Worm (Caenorhabditis elegans) whole organism, late embryonic: ENCODE data around the gene W10G11.3.

Source experiments
- ama-1 ChIP-seq: fragments of 150-350 bp; optimal IDR thresholded peaks from 2 replicates; lab custom pipeline; 2014
- ceh-14 ChIP-seq: sonication (generic microtip); optimal IDR thresholded peaks from 2 replicates; lab custom pipeline; 2016; ENCODE audit warnings: missing genotype, missing genetic modification characterization, missing compliant biosample characterization
- ceh-48 ChIP-seq: sonication (generic microtip); optimal IDR thresholded peaks from 2 replicates; lab custom pipeline; 2016; ENCODE audit warnings: missing genetic modification characterization, inconsistent platforms, missing compliant biosample characterization
- elt-2 ChIP-seq: sonication (generic microtip); optimal IDR thresholded peaks from 2 replicates; lab custom pipeline; 2016; ENCODE audit warnings: missing genetic modification reagents, missing genetic modification characterization, missing compliant biosample characterization
- nhr-232 ChIP-seq: sonication (generic microtip); optimal IDR thresholded peaks from 2 replicates; lab custom pipeline; 2016; ENCODE audit warnings: missing genetic modification characterization, missing compliant biosample characterization
- pax-1 ChIP-seq: fragments of 150-350 bp; optimal IDR thresholded peaks from 2 replicates; lab custom pipeline; 2014; ENCODE audit warnings: missing biosample characterization, missing genetic modification characterization

ce11 chrII:3550352-3550751, 12.0 kb downstream of the W10G11.3 start, which contains the start of gene W10G11.19:
- TF ChIP-seq ceh-14 (tag; lab: Kevin White, UChicago) (no peak), elt-2 (tag; lab: Kevin White, UChicago) (no peak), pax-1 (tag; lab: Kevin White, UChicago) (no peak), ama-1 (lab: Kevin White, UChicago) (no peak), ceh-48 (tag; lab: Kevin White, UChicago) (no peak), nhr-232 (tag; lab: Kevin White, UChicago) (no peak)
